Worm (Caenorhabditis elegans) whole organism, L2 larva: ENCODE data around the gene F55C10.4.

Source experiments
- R02D3.7 ChIP-seq: fragments of 150-350 bp; optimal IDR thresholded peaks from 2 replicates; lab custom pipeline; 2014; ENCODE audit warnings: missing biosample characterization, missing genetic modification characterization
- ZK546.5 ChIP-seq: sonication (generic microtip); optimal IDR thresholded peaks from 2 replicates; lab custom pipeline; 2017; ENCODE audit warnings: missing biosample characterization, missing genetic modification characterization
- alr-1 ChIP-seq: fragments of 150-350 bp; optimal IDR thresholded peaks from 2 replicates; lab custom pipeline; 2014; ENCODE audit warnings: missing biosample characterization, missing genetic modification characterization
- ama-1 ChIP-seq: fragments of 150-350 bp; optimal IDR thresholded peaks from 2 replicates; lab custom pipeline; 2018; ENCODE audit warnings: inconsistent platforms
- egl-27 ChIP-seq: sonication (generic microtip); optimal IDR thresholded peaks from 3 replicates; lab custom pipeline; 2017; ENCODE audit warnings: missing biosample characterization, missing genetic modification reagents, missing genetic modification characterization
- mab-5 ChIP-seq: fragments of 150-350 bp; optimal IDR thresholded peaks from 2 replicates; lab custom pipeline; 2014; ENCODE audit warnings: missing biosample characterization, missing genetic modification characterization
- nhr-12 ChIP-seq: fragments of 150-350 bp; optimal IDR thresholded peaks from 2 replicates; lab custom pipeline; 2014; ENCODE audit warnings: missing biosample characterization, missing genetic modification characterization
- nhr-237 ChIP-seq: fragments of 150-350 bp; optimal IDR thresholded peaks from 2 replicates; lab custom pipeline; 2014; ENCODE audit warnings: missing biosample characterization, missing genetic modification characterization
- skn-1 ChIP-seq: sonication (generic microtip); optimal IDR thresholded peaks from 2 replicates; lab custom pipeline; 2017; ENCODE audit warnings: missing biosample characterization, missing genetic modification characterization
- snpc-4 ChIP-seq: fragments of 150-350 bp; optimal IDR thresholded peaks from 2 replicates; lab custom pipeline; 2014; ENCODE audit warnings: missing biosample characterization, missing genetic modification characterization
- unc-55 ChIP-seq: fragments of 150-350 bp; sonication (generic microtip); optimal IDR thresholded peaks from 3 replicates; lab custom pipeline; 2014; ENCODE audit warnings: missing biosample characterization, missing genetic modification reagents, missing genetic modification characterization

DNA sequence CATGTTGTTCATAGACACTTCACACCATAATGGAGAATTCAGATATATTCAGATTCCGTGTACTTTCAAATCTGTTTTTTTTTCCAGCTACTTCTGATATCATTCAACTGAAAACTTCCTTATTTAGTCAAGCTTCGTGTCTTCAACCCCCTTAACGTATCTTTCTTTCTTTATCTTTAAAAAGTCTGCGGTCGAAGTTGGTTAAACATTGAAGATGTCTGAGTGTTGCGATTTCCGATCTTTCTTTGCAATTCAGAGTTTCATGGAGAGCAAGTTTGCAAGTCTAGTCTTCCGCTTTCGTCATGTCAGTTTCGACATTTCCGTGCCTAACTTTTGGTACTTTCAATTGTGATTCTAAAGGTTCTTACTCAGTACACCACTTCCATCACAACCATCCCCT is 48.7 kb downstream of the F55C10.4 start:
- TF ChIP-seq unc-55 (GFP tag; lab: Kevin White, UChicago) (no peak), ZK546.5 (tag; lab: Kevin White, UChicago) (no peak), snpc-4 (tag; lab: Kevin White, UChicago) (no peak), skn-1 (tag; lab: Kevin White, UChicago) (no peak), ama-1 (lab: Kevin White, UChicago) (no peak), alr-1 (tag; lab: Kevin White, UChicago) (no peak), nhr-12 (tag; lab: Kevin White, UChicago) (no peak), mab-5 (tag; lab: Kevin White, UChicago) (no peak), nhr-237 (tag; lab: Kevin White, UChicago) (no peak), R02D3.7 (tag; lab: Kevin White, UChicago) (no peak), egl-27 (tag; lab: Kevin White, UChicago) (no peak)
